Worm (Caenorhabditis elegans) whole organism, L4/young adult: ENCODE results near the gene acp-7.

Source experiments
- W03F9.2 ChIP-seq: fragments of 150-350 bp; optimal IDR thresholded peaks from 2 replicates; lab custom pipeline; 2014; ENCODE audit warnings: missing biosample characterization, missing genetic modification characterization
- dao-5 ChIP-seq: sonication (generic microtip); optimal IDR thresholded peaks from 2 replicates; lab custom pipeline; 2016; ENCODE audit warnings: missing genotype, missing genetic modification characterization, moderate library complexity, missing compliant biosample characterization
- him-1 ChIP-seq: sonication (generic microtip); optimal IDR thresholded peaks from 2 replicates; lab custom pipeline; 2016; ENCODE audit warnings: missing genotype, missing genetic modification reagents, missing genetic modification characterization, missing compliant biosample characterization

The acp-7 gene

DNA sequence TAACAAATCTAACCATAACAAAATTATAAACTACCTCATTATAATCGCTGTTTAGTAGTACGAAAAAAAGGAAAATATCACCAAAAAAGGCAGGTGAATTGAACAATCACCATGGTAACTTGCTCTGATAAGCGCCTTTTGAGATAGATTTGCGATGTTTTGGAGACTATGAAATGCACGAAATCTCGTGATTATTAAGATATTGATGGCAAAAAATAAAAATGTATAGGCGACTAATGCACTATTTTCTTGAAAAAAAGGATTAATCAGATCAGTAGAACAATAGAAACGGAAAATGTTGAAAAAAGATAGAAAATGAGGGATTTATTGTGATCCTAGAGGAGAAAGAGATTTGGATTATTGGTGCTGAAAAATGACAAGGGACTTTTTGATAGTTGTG lies 42.9 kb downstream of the acp-7 start:
- TF ChIP-seq W03F9.2: no peak
- no peak for TF ChIP-seq him-1 (tag; lab: Kevin White, UChicago)
- no peak for TF ChIP-seq dao-5

DNA sequence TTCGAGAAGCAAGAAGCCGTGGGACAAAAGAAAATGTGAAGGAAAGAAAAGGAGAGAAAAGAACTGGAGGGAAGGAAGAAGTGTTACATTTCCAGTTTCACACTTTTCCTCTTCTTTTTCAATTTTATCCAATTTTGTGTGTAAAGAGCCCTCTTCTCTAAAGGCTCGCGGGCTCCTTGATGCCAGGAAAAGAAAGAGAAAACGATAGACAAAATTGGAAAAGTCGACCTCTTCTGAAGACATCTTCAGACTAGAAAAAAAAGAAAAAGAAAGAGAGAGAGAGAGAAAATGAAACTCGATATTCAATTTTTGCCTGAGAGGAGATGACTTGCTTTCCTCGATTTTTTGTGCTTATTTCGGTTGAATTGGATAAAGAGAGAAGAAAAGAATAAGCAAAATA lies 46.5 kb downstream of the acp-7 start:
- TF ChIP-seq him-1 (tag; lab: Kevin White, UChicago) (no peak), W03F9.2 (no peak), dao-5 (no peak)

DNA sequence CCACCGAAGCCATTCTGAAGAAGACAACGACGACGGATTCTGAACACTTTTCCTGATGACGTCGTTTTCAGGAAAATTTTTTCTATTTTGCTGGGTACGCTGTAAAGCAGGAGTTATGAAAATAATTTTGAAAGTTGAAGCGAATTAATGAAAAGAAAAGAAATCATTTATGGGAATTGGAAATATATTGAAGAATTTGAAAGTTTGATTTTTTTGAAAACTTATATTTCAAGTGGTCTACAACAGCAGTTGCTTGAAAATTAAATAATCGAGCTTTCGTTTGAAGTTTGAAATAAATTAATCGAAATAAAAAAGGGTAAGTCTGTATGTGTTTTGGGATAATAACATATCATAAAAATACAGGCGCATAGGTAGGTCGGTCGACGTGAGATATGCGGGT lies 47.5 kb downstream of the acp-7 start, which contains the start of gene shl-1:
TSS of gene shl-1 (minus strand) at position 101 of the 400 bp plus-strand sequence.
- TF ChIP-seq W03F9.2: no peak
- TF ChIP-seq him-1 (tag; lab: Kevin White, UChicago): no peak
- no peak for TF ChIP-seq dao-5

DNA sequence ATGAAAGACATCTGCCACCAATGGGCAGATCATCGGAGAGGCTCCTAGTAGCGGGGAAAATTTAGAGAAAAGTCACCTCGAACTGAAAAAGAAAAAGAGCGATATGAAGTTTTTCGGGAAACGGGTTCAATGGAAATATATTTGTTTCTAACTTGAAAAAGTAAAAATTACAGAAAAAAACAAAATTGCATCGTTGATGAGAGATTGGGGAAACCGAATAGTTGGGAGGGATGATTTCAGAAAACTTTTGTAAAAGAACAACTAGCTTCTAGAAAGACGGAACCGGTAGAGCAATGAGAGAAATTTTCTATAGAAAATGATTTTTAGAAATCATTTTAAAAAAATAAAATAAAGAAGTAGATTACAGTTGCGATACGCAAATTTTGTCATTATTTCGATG lies 53.1 kb downstream of the acp-7 start:
- TF ChIP-seq him-1 (tag; lab: Kevin White, UChicago) (no peak), W03F9.2 (no peak), dao-5 (no peak)
